Worm (Caenorhabditis elegans) whole organism, L2 larva: ENCODE measurements around the gene ZK822.9.

Experiments used
- ZK546.5 ChIP-seq: sonication (generic microtip); optimal IDR thresholded peaks from 2 replicates; lab custom pipeline; 2017; ENCODE audit warnings: missing biosample characterization, missing genetic modification characterization
- ama-1 ChIP-seq: fragments of 150-350 bp; optimal IDR thresholded peaks from 2 replicates; lab custom pipeline; 2018; ENCODE audit warnings: inconsistent platforms
- ceh-82 ChIP-seq: fragments of 150-350 bp; optimal IDR thresholded peaks from 2 replicates; lab custom pipeline; 2014; ENCODE audit warnings: missing biosample characterization, missing genetic modification characterization
- mdl-1 ChIP-seq, 2 experiments: fragments of 150-350 bp in 1 of 2; sonication (generic microtip) in 1 of 2; optimal IDR thresholded peaks; 2 replicates each; lab custom pipeline; 2017; ENCODE audit warnings: missing biosample characterization in 2 of 2, missing genetic modification characterization in 2 of 2
- unc-39 ChIP-seq: fragments of 150-350 bp; optimal IDR thresholded peaks from 2 replicates; lab custom pipeline; 2014; ENCODE audit warnings: missing biosample characterization, missing genetic modification characterization
- zag-1 ChIP-seq: fragments of 150-350 bp; optimal IDR thresholded peaks from 2 replicates; lab custom pipeline; 2014; ENCODE audit warnings: missing biosample characterization, missing genetic modification characterization
- ztf-4 ChIP-seq: fragments of 150-350 bp; optimal IDR thresholded peaks from 2 replicates; lab custom pipeline; 2014; ENCODE audit warnings: missing biosample characterization, missing genetic modification characterization

ce11 chrIV:11902832-11903231, 12.9 kb upstream of the ZK822.9 start:
- TF ChIP-seq zag-1 (tag; lab: Kevin White, UChicago) (no peak), ceh-82 (tag; lab: Kevin White, UChicago) (no peak), ZK546.5 (no peak), ztf-4 (tag; lab: Kevin White, UChicago) (no peak), ama-1 (lab: Kevin White, UChicago) (no peak), mdl-1 (tag; optimal IDR thresholded peaks at IDR 0.05; lab: Kevin White, UChicago) (no peak), unc-39 (tag; lab: Kevin White, UChicago) (no peak)
